Worm (Caenorhabditis elegans): ENCODE measurements around the gene T06A10.2.

T06A10.2 gene

DNA sequence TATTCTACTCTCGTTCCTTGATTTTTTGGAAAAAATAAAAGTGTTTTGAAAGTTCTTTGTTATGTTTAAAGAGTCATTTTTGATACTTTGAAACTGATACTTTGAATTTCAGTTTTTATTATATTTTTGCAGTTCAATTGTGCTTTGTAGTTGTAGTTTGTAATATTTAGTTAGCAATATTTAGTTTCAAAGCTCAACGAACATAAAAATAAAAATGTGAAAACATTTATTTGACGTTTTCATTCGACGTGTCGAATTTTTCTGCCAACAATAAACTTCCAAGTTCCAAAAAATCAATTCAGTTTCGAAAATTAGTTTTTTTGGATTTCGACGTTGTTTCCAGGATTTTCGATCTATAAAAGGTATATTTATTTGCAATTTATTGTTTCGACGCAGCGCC lies 24.7 kb downstream of the T06A10.2 start, which contains the start of gene nep-23:
Gene nep-23 (plus strand): TSS at position 301 of the 400 bp plus-strand sequence.
- TF ChIP-seq fos-1 (tag; optimal IDR thresholded peaks at IDR 0.05) (no peak), ets-5 (GFP tag; IDR thresholded peaks at IDR 0.05) (no peak), nhr-76 (tag; optimal IDR thresholded peaks at IDR 0.05) (no peak), nhr-90 (tag; optimal IDR thresholded peaks at IDR 0.05; ENCODE audit: poor library complexity) (no peak), ztf-4 (tag; optimal IDR thresholded peaks at IDR 0.05) (no peak), alr-1 (tag; optimal IDR thresholded peaks at IDR 0.05; ENCODE audit: borderline replicate concordance) (no peak), skn-1 (tag; optimal IDR thresholded peaks at IDR 0.05) (no peak), dsc-1 (tag; optimal IDR thresholded peaks at IDR 0.05) (no peak), nhr-12 (tag; optimal IDR thresholded peaks at IDR 0.05) (no peak), nhr-47 (tag; optimal IDR thresholded peaks at IDR 0.05) (no peak), tlp-1 (tag; optimal IDR thresholded peaks at IDR 0.05) (no peak)

DNA sequence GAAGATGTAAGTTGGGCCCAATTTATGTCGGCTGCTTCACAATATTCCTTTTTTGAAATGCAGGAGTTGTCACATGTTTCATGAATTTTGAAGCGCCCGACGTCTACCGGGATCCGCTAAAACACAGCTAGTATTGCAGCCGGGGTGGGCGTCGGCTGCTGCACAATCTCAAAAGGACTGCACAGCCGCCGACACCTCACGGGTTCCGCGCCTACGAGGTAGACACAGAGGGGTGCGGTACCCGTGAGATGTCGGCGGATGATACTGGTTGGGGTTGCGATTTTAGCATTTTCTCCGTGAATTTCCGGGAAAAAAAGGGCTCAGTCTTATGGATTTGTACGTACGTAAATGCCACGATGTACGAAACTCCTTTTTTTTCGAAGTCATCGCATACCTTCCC lies 26.6 kb downstream of the T06A10.2 start:
- TF ChIP-seq lir-3 (tag; optimal IDR thresholded peaks at IDR 0.05; ENCODE audit: poor library complexity): no peak
- TF ChIP-seq nhr-84 (tag; optimal IDR thresholded peaks at IDR 0.05): no peak
- TF ChIP-seq ztf-4 (tag; optimal IDR thresholded peaks at IDR 0.05): no peak
- TF ChIP-seq xbp-1 (tag; optimal IDR thresholded peaks at IDR 0.05): no peak
- no peak for TF ChIP-seq egl-13 (tag; optimal IDR thresholded peaks at IDR 0.05)
- no peak for TF ChIP-seq hlh-17 (GFP tag; optimal IDR thresholded peaks at IDR 0.05; ENCODE audit: borderline replicate concordance)
- TF ChIP-seq tbx-2 (tag; optimal IDR thresholded peaks at IDR 0.05): no peak
- TF ChIP-seq dpl-1 (GFP tag; optimal IDR thresholded peaks at IDR 0.05): no peak
- TF ChIP-seq grh-1 (GFP tag; IDR thresholded peaks at IDR 0.05): no peak
- no peak for TF ChIP-seq pag-3 (tag; optimal IDR thresholded peaks at IDR 0.05; ENCODE audit: borderline replicate concordance, insufficient read depth)
- TF ChIP-seq nhr-28 (tag; optimal IDR thresholded peaks at IDR 0.05): no peak
- no peak for TF ChIP-seq vab-15 (tag; optimal IDR thresholded peaks at IDR 0.05)
- no peak for TF ChIP-seq ceh-63 (GFP tag; optimal IDR thresholded peaks at IDR 0.05)
- TF ChIP-seq Y116A8C.19 (tag; optimal IDR thresholded peaks at IDR 0.05; ENCODE audit: borderline replicate concordance): no peak

DNA sequence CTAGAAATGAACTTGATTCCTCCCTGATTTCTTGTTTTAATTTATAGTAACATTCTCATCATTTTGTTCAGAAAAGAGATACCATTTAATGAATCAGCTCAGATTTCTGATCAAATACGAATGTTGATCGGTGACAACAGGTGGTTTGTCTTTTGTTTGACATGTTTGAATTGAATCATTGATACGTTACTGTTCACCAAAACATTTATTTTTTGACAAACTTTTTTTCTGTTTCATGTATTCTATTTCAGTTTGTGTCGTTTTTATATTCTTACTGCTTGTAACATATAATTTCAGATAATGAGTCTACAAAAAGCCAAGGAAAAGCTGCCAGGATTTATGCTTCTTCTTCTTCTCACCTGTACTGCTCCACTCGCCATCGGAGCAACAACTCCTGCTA lies 28.7 kb downstream of the T06A10.2 start, which contains the start of gene nep-24:
Gene nep-24 (plus strand): TSS at position 301 of the 400 bp plus-strand sequence.
- no peak for TF ChIP-seq egl-27 (tag; optimal IDR thresholded peaks at IDR 0.05)
- no peak for TF ChIP-seq snu-23 (GFP tag; optimal IDR thresholded peaks at IDR 0.05)
- TF ChIP-seq nhr-76 (tag; optimal IDR thresholded peaks at IDR 0.05): no peak
- TF ChIP-seq nhr-85 (tag): no peak
- TF ChIP-seq unc-86 (tag; optimal IDR thresholded peaks at IDR 0.05): no peak
- no peak for TF ChIP-seq C34B4.2 (tag; optimal IDR thresholded peaks at IDR 0.05)
- no peak for TF ChIP-seq ceh-63 (GFP tag; optimal IDR thresholded peaks at IDR 0.05)
- TF ChIP-seq Y116A8C.19 (tag; optimal IDR thresholded peaks at IDR 0.05; ENCODE audit: borderline replicate concordance): no peak
- TF ChIP-seq alr-1 (tag; optimal IDR thresholded peaks at IDR 0.05; ENCODE audit: borderline replicate concordance): no peak
- TF ChIP-seq pqm-1 (tag; optimal IDR thresholded peaks at IDR 0.05): no peak
- no peak for TF ChIP-seq sup-37 (GFP tag; optimal IDR thresholded peaks at IDR 0.05)
- TF ChIP-seq tbx-2 (tag; optimal IDR thresholded peaks at IDR 0.05): no peak
- TF ChIP-seq sptf-1 (tag; optimal IDR thresholded peaks at IDR 0.05): no peak
- no peak for TF ChIP-seq ceh-88 (GFP tag; IDR thresholded peaks at IDR 0.05)
- no peak for TF ChIP-seq isw-1 (GFP tag; IDR thresholded peaks at IDR 0.05)
- TF ChIP-seq swsn-7 (tag; optimal IDR thresholded peaks at IDR 0.05): no peak
- no peak for TF ChIP-seq fkh-10 (GFP tag; optimal IDR thresholded peaks at IDR 0.05)
- no peak for TF ChIP-seq ets-5 (GFP tag; IDR thresholded peaks at IDR 0.05)

DNA sequence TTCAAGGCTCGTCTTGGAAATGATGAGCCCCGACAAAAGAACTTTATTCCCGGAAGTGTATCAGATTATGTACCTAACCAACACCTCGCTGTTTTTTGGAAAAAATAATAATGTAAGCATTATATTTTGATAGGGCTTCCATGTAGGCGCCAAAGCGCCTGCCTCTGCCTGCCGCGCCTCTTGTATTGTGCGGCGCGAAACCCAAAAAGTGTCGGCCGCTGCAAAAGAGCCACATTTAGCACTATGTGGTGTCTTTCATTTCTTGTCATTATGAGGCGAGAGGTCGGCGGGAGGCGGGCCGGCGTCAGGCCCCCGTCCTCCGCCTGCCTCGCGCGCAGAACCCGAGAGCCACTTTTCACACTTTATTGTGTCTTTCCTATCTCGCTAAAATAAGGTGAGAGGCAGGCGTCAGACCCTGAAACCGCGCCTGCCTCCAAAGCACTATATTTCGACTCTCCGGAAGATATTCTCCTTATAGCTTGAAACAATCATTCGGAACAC lies 30.0 kb downstream of the T06A10.2 start:
- TF ChIP-seq xbp-1 (tag; optimal IDR thresholded peaks at IDR 0.05) (no peak), lir-3 (tag; optimal IDR thresholded peaks at IDR 0.05; ENCODE audit: poor library complexity) (no peak), blmp-1 (tag; optimal IDR thresholded peaks at IDR 0.05) (no peak), aly-2 (tag; optimal IDR thresholded peaks at IDR 0.05) (no peak), hlh-17 (GFP tag; optimal IDR thresholded peaks at IDR 0.05; ENCODE audit: borderline replicate concordance) (no peak), mep-1 (tag; optimal IDR thresholded peaks at IDR 0.05) (no peak), ceh-90 (tag; optimal IDR thresholded peaks at IDR 0.05) (no peak), unc-30 (tag; optimal IDR thresholded peaks at IDR 0.05) (no peak), mdl-1 (tag; optimal IDR thresholded peaks at IDR 0.05) (no peak), ceh-63 (GFP tag; optimal IDR thresholded peaks at IDR 0.05) (no peak), unc-130 (tag; optimal IDR thresholded peaks at IDR 0.05) (no peak)

Data from whole organism, L1 larva.